Worm (Caenorhabditis elegans): ENCODE results near the gene lron-12.

DNA sequence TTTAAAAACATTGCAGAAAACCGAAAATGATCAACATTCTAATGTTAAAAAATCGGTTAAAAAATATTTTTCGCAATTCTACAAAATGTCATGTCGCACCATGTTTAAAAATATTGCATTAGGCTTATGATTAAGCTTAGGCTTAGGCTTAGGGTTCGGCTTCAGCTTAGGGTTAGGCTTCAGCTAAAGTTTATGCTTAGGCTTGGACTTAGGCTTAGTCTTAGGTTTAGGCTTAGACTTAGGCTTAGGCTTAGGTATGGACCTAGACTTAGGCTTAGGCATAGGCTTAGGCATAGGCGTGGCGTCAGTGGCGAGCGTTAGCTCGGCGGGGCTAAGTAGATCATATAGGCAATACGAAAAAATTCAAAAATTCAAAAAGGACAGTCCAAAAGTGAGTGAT, 6.1 kb upstream of the lron-12 start:
- no peak for TF ChIP-seq flt-1 (GFP tag; IDR thresholded peaks at IDR 0.05)
- TF ChIP-seq F13C5.2 (tag; optimal IDR thresholded peaks at IDR 0.05): no peak
- TF ChIP-seq hnd-1 (tag; optimal IDR thresholded peaks at IDR 0.05): no peak
- no peak for TF ChIP-seq ama-1 (optimal IDR thresholded peaks at IDR 0.05)
- TF ChIP-seq aly-1 (tag; optimal IDR thresholded peaks at IDR 0.05): no peak
- no peak for TF ChIP-seq pes-1 (GFP tag; IDR thresholded peaks at IDR 0.05)

Measured in whole organism, early embryonic.